Fruit fly (Drosophila melanogaster) whole organism, adult: Measurements from ENCODE around the gene CG14400.

Experiments used
- CG14711 ChIP-seq: fragments of 200-800 bp; sonication (Bioruptor generic); optimal IDR thresholded peaks from 2 replicates; lab custom pipeline; 2018; ENCODE audit warnings: missing biosample characterization, mild to moderate bottlenecking, missing genetic modification characterization, moderate library complexity
- CG7045 ChIP-seq: fragments of 200-800 bp; sonication (Bioruptor generic); optimal IDR thresholded peaks from 2 replicates; lab custom pipeline; 2017; ENCODE audit warnings: missing biosample characterization, mild to moderate bottlenecking, missing genetic modification characterization
- Clk ChIP-seq: fragments of 200-800 bp; sonication (Bioruptor generic); optimal IDR thresholded peaks from 2 replicates; lab custom pipeline; 2017; ENCODE audit warnings: missing biosample characterization, missing genetic modification characterization
- Crg-1 ChIP-seq: fragments of 200-800 bp; sonication (Bioruptor generic); optimal IDR thresholded peaks from 2 replicates; lab custom pipeline; 2016; ENCODE audit warnings: missing biosample characterization, missing genetic modification characterization
- Hr96 ChIP-seq: fragments of 200-800 bp; sonication (Bioruptor generic); optimal IDR thresholded peaks from 2 replicates; lab custom pipeline; 2016; ENCODE audit warnings: missing biosample characterization, missing genetic modification characterization
- Mnt ChIP-seq: fragments of 200-800 bp; sonication (Bioruptor generic); optimal IDR thresholded peaks from 2 replicates; lab custom pipeline; 2016; ENCODE audit warnings: missing biosample characterization, mild to moderate bottlenecking, missing genetic modification characterization
- kay ChIP-seq: fragments of 200-800 bp; sonication (Bioruptor generic); peaks from one replicate; lab custom pipeline; 2016; ENCODE audit warnings: missing biosample characterization, missing genetic modification characterization, borderline replicate concordance
- ovo ChIP-seq: fragments of 200-800 bp; sonication (Bioruptor generic); optimal IDR thresholded peaks from 2 replicates; lab custom pipeline; 2016; ENCODE audit warnings: missing biosample characterization, missing genetic modification characterization
- tj ChIP-seq: fragments of 200-800 bp; sonication (Bioruptor generic); optimal IDR thresholded peaks from 3 replicates; lab custom pipeline; 2017; ENCODE audit warnings: missing biosample characterization, mild to moderate bottlenecking, missing genetic modification characterization, moderate library complexity

DNA sequence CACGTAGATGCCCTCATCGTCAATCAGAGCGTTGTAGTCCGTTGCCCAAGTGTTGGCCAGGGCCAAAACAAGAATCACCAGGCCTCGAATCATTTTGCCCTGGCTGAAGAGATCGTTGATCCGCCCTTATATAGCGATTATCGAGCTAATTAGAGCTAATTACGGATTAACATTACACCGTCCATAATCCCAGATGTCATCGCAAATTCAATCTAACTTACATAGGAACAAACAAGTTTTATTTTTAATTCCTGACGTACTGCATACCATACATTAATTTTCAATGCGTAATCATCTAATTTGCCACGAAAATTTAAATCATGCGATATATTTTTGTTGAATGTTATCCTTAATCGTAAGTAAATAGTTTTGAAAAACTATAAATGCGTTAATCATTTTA lies 40.5 kb downstream of the CG14400 start, which contains the start of gene CheB38b:
- TF ChIP-seq Crg-1 (GFP tag; lab: Kevin White, UChicago) (no peak), CG7045 (no peak), Mnt (GFP tag; lab: Kevin White, UChicago) (no peak), kay (no peak), Hr96 (GFP tag; lab: Kevin White, UChicago) (no peak), Clk (GFP tag; lab: Kevin White, UChicago) (no peak), ovo (GFP tag; lab: Kevin White, UChicago) (no peak), CG14711 (no peak), tj (GFP tag; lab: Kevin White, UChicago) (no peak)
